Fruit fly (Drosophila melanogaster) whole organism, prepupa: Measurements from ENCODE around the gene CG14565.

ENCODE experiments used
- CG10631 ChIP-seq: fragments of 200-800 bp; sonication (Bioruptor generic); optimal IDR thresholded peaks from 2 replicates; lab custom pipeline; 2016; ENCODE audit warnings: missing biosample characterization, missing genetic modification characterization
- CG10669 ChIP-seq: fragments of 200-800 bp; sonication (Bioruptor generic); optimal IDR thresholded peaks from 3 replicates; lab custom pipeline; 2018; ENCODE audit warnings: missing biosample characterization, mild to moderate bottlenecking, missing genetic modification characterization, moderate library complexity
- CG11294 ChIP-seq: fragments of 200-800 bp; sonication (Bioruptor generic); IDR thresholded peaks from 2 replicates; pipeline ENCODE4 v1.3.6; 2022; ENCODE audit warnings: missing biosample characterization, missing genetic modification characterization
- CG11902 ChIP-seq: fragments of 200-800 bp; sonication (Bioruptor generic); optimal IDR thresholded peaks from 3 replicates; lab custom pipeline; 2016; ENCODE audit warnings: missing biosample characterization, missing genetic modification characterization
- CG15336 ChIP-seq: fragments of 200-800 bp; sonication (Bioruptor generic); IDR thresholded peaks from 2 replicates; pipeline ENCODE4 v1.3.6; 2022; ENCODE audit warnings: missing biosample characterization, missing genetic modification characterization
- CG1621 ChIP-seq: fragments of 200-800 bp; sonication (Bioruptor generic); optimal IDR thresholded peaks from 3 replicates; lab custom pipeline; 2018; ENCODE audit warnings: missing biosample characterization, mild to moderate bottlenecking, missing genetic modification characterization
- CG16779 ChIP-seq: fragments of 200-800 bp; sonication (Bioruptor generic); optimal IDR thresholded peaks from 3 replicates; lab custom pipeline; 2017; ENCODE audit warnings: missing biosample characterization, mild to moderate bottlenecking, missing genetic modification characterization
- CG3032 ChIP-seq: fragments of 200-800 bp; optimal IDR thresholded peaks from 2 replicates; lab custom pipeline; 2019; ENCODE audit warnings: missing biosample characterization, mild to moderate bottlenecking, missing genetic modification characterization, moderate library complexity
- CG31627 ChIP-seq: fragments of 200-800 bp; sonication (Bioruptor generic); optimal IDR thresholded peaks from 3 replicates; lab custom pipeline; 2016; ENCODE audit warnings: missing biosample characterization, missing genetic modification characterization
- CG32006 ChIP-seq: fragments of 200-800 bp; sonication (Bioruptor generic); optimal IDR thresholded peaks from 3 replicates; lab custom pipeline; 2017; ENCODE audit warnings: missing biosample characterization, mild to moderate bottlenecking, missing genetic modification characterization
- CG3919 ChIP-seq: fragments of 200-800 bp; sonication (Bioruptor generic); optimal IDR thresholded peaks from 3 replicates; lab custom pipeline; 2016; ENCODE audit warnings: missing biosample characterization, missing genetic modification characterization
- CG6163 ChIP-seq: fragments of 200-800 bp; sonication (Bioruptor generic); IDR thresholded peaks from 3 replicates; pipeline ENCODE4 v1.3.6; 2022; ENCODE audit warnings: missing biosample characterization, missing genetic modification characterization
- CG6276 ChIP-seq: fragments of 200-800 bp; sonication (Bioruptor generic); optimal IDR thresholded peaks from 2 replicates; lab custom pipeline; 2017; ENCODE audit warnings: missing biosample characterization, mild to moderate bottlenecking, missing genetic modification characterization
- CG6792 ChIP-seq: fragments of 200-800 bp; sonication (Bioruptor generic); optimal IDR thresholded peaks from 3 replicates; lab custom pipeline; 2016; ENCODE audit warnings: missing biosample characterization, missing genetic modification characterization
- CG6808 ChIP-seq: fragments of 200-800 bp; sonication (Bioruptor generic); optimal IDR thresholded peaks from 3 replicates; lab custom pipeline; 2017; ENCODE audit warnings: missing biosample characterization, missing genetic modification characterization, mild to moderate bottlenecking, moderate library complexity, missing genetic modification reagents
- CG7368 ChIP-seq: fragments of 200-800 bp; sonication (Bioruptor generic); optimal IDR thresholded peaks from 3 replicates; lab custom pipeline; 2016; ENCODE audit warnings: missing biosample characterization, missing genetic modification characterization
- CG8119 ChIP-seq: fragments of 200-800 bp; sonication (Bioruptor generic); IDR thresholded peaks from 3 replicates; pipeline ENCODE4 v1.3.6; 2022; ENCODE audit warnings: missing biosample characterization, missing genetic modification characterization
- Eip75B ChIP-seq: fragments of 200-800 bp; sonication (Bioruptor generic); optimal IDR thresholded peaks from 3 replicates; lab custom pipeline; 2016; ENCODE audit warnings: missing biosample characterization, missing genetic modification characterization
- Eip78C ChIP-seq: fragments of 200-800 bp; sonication (Bioruptor generic); peaks from one replicate; lab custom pipeline; 2016; ENCODE audit warnings: missing biosample characterization, missing genetic modification characterization
- Eip93F ChIP-seq: fragments of 200-800 bp; sonication (Bioruptor generic); optimal IDR thresholded peaks from 2 replicates; lab custom pipeline; 2016; ENCODE audit warnings: missing biosample characterization, mild to moderate bottlenecking, missing genetic modification characterization
- Ets21C ChIP-seq: fragments of 200-800 bp; sonication (Bioruptor generic); optimal IDR thresholded peaks from 3 replicates; lab custom pipeline; 2016; ENCODE audit warnings: missing biosample characterization, missing genetic modification characterization
- Ets96B ChIP-seq: fragments of 200-800 bp; optimal IDR thresholded peaks from 2 replicates; lab custom pipeline; 2019; ENCODE audit warnings: missing biosample characterization, mild to moderate bottlenecking, missing genetic modification characterization, moderate library complexity
- Gug ChIP-seq: fragments of 200-800 bp; sonication (Bioruptor generic); IDR thresholded peaks from 2 replicates; pipeline ENCODE4 v1.3.6; 2022; ENCODE audit warnings: missing biosample characterization, missing genetic modification characterization
- Hr38 ChIP-seq: sonication (Bioruptor generic); optimal IDR thresholded peaks from 2 replicates; lab custom pipeline; 2016; ENCODE audit warnings: missing biosample characterization, missing genetic modification characterization
- Hr39 ChIP-seq: fragments of 200-800 bp; sonication (Bioruptor generic); optimal IDR thresholded peaks from 2 replicates; lab custom pipeline; 2016; ENCODE audit warnings: missing biosample characterization, missing genetic modification characterization
- Hr4 ChIP-seq: fragments of 200-800 bp; sonication (Bioruptor generic); optimal IDR thresholded peaks from 3 replicates; lab custom pipeline; 2016; ENCODE audit warnings: missing biosample characterization, missing genetic modification characterization
- Lpt ChIP-seq: fragments of 200-800 bp; sonication (Bioruptor generic); optimal IDR thresholded peaks from 3 replicates; lab custom pipeline; 2016; ENCODE audit warnings: missing biosample characterization, missing genetic modification characterization
- Met ChIP-seq: fragments of 200-800 bp; sonication (Bioruptor generic); optimal IDR thresholded peaks from 3 replicates; lab custom pipeline; 2016; ENCODE audit warnings: missing biosample characterization, missing genetic modification characterization
- OdsH ChIP-seq: fragments of 200-800 bp; sonication (Bioruptor generic); optimal IDR thresholded peaks from 3 replicates; lab custom pipeline; 2016; ENCODE audit warnings: missing biosample characterization, missing genetic modification characterization
- Smox ChIP-seq: fragments of 200-800 bp; sonication (Bioruptor generic); optimal IDR thresholded peaks from 3 replicates; lab custom pipeline; 2016; ENCODE audit warnings: missing biosample characterization, missing genetic modification characterization
- Sox102F ChIP-seq: fragments of 200-800 bp; sonication (Bioruptor generic); optimal IDR thresholded peaks from 2 replicates; lab custom pipeline; 2016; ENCODE audit warnings: missing biosample characterization, mild to moderate bottlenecking, missing genetic modification characterization
- Sox14 ChIP-seq: fragments of 200-800 bp; sonication (Bioruptor generic); optimal IDR thresholded peaks from 3 replicates; lab custom pipeline; 2016; ENCODE audit warnings: missing biosample characterization, missing genetic modification characterization
- acj6 ChIP-seq: fragments of 200-800 bp; sonication (Bioruptor generic); optimal IDR thresholded peaks from 3 replicates; lab custom pipeline; 2016; ENCODE audit warnings: missing biosample characterization, missing genetic modification characterization
- dac ChIP-seq: fragments of 200-800 bp; sonication (Bioruptor generic); optimal IDR thresholded peaks from 2 replicates; lab custom pipeline; 2017; ENCODE audit warnings: missing biosample characterization, mild to moderate bottlenecking, missing genetic modification characterization
- dsx ChIP-seq: fragments of 200-800 bp; optimal IDR thresholded peaks from 3 replicates; lab custom pipeline; 2019; ENCODE audit warnings: missing biosample characterization, mild to moderate bottlenecking, missing genetic modification characterization, moderate library complexity; ENCODE audit not compliant: poor library complexity, severe bottlenecking
- eg ChIP-seq: fragments of 200-800 bp; sonication (Bioruptor generic); IDR thresholded peaks from 3 replicates; pipeline ENCODE4 v1.3.6; 2022; ENCODE audit warnings: missing biosample characterization, missing genetic modification characterization
- esn ChIP-seq: fragments of 200-800 bp; sonication (Bioruptor generic); optimal IDR thresholded peaks from 2 replicates; lab custom pipeline; 2016; ENCODE audit warnings: missing biosample characterization, mild to moderate bottlenecking, missing genetic modification characterization, moderate library complexity
- fd59A ChIP-seq: fragments of 200-800 bp; sonication (Bioruptor generic); optimal IDR thresholded peaks from 2 replicates; lab custom pipeline; 2017; ENCODE audit warnings: missing biosample characterization, mild to moderate bottlenecking, missing genetic modification characterization, missing genetic modification reagents
- fd85E ChIP-seq: fragments of 200-800 bp; sonication (Bioruptor generic); optimal IDR thresholded peaks from 3 replicates; lab custom pipeline; 2016; ENCODE audit warnings: missing biosample characterization, missing genetic modification characterization
- fkh ChIP-seq: fragments of 200-800 bp; sonication (Bioruptor generic); optimal IDR thresholded peaks from 3 replicates; lab custom pipeline; 2017; ENCODE audit warnings: missing biosample characterization, mild to moderate bottlenecking, missing genetic modification characterization, moderate library complexity
- pdm3 ChIP-seq: fragments of 200-800 bp; sonication (Bioruptor generic); optimal IDR thresholded peaks from 3 replicates; lab custom pipeline; 2016; ENCODE audit warnings: missing biosample characterization, missing genetic modification characterization
- salr ChIP-seq, 2 experiments: fragments of 200-800 bp; sonication (Bioruptor generic); optimal IDR thresholded peaks; 3 replicates each; lab custom pipeline; 2016 to 2018; ENCODE audit warnings: missing biosample characterization in 2 of 2, missing genetic modification characterization in 2 of 2, mild to moderate bottlenecking in 1 of 2
- spab ChIP-seq: fragments of 200-800 bp; sonication (Bioruptor generic); optimal IDR thresholded peaks from 2 replicates; lab custom pipeline; 2017; ENCODE audit warnings: missing biosample characterization, mild to moderate bottlenecking, missing genetic modification characterization, missing genetic modification reagents
- ss ChIP-seq, 2 experiments: fragments of 200-800 bp; sonication (Bioruptor generic); optimal IDR thresholded peaks; 2 replicates in 1 of 2; 3 replicates in 1 of 2; lab custom pipeline; 2017 to 2018; ENCODE audit warnings: mild to moderate bottlenecking in 2 of 2, missing biosample characterization in 2 of 2, missing genetic modification characterization in 2 of 2, moderate library complexity in 1 of 2
- svp ChIP-seq: fragments of 200-800 bp; sonication (Bioruptor generic); peaks from one replicate; lab custom pipeline; 2016; ENCODE audit warnings: missing biosample characterization, missing genetic modification characterization
- topi ChIP-seq: fragments of 200-800 bp; sonication (Bioruptor generic); optimal IDR thresholded peaks from 3 replicates; lab custom pipeline; 2016; ENCODE audit warnings: missing biosample characterization, missing genetic modification characterization

Gene CG14565

DNA sequence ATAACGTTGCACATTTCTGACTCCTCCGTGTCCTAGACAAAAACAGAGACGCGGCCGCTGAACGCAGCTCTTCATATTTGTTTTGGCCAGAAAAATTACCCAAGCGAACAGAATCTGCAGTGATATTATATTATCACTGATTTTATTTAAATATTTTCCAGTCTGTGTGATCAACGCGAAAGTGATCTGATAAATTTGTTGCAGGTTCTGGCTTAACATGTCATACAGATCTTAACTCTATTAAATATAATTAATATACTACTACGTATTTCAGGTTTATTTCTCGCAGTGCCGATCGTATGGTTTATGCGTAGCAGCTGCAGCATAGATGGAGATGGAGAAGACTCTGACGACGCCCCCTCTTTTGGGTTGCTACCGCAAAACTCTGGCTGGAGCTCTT is 23.2 kb downstream of the CG14565 start (continued):
- TF ChIP-seq Ets96B (tag; lab: Kevin White, UChicago): peak; percentile 77
- peak; percentile 36 to 45 for TF ChIP-seq salr (GFP tag; optimal IDR thresholded peaks at IDR 0.05; lab: Kevin White, UChicago)
- no peak for TF ChIP-seq CG8119 (GFP tag; lab: Robert Waterston, UW)
- peak; percentile 60 for TF ChIP-seq CG3919
- TF ChIP-seq topi (GFP tag; lab: Kevin White, UChicago): peak; percentile 15

- TF ChIP-seq CG3032 (tag; lab: Kevin White, UChicago) (no peak), svp (GFP tag; lab: Kevin White, UChicago) (peak; percentile 1), fd85E (GFP tag; lab: Kevin White, UChicago) (no peak), CG1621 (tag; lab: Kevin White, UChicago) (peak; percentile 10), Met (GFP tag; lab: Kevin White, UChicago) (no peak)
Measured at dm6 chr3L:21718233-21718632, 25.8 kb downstream of the CG14565 start.

DNA sequence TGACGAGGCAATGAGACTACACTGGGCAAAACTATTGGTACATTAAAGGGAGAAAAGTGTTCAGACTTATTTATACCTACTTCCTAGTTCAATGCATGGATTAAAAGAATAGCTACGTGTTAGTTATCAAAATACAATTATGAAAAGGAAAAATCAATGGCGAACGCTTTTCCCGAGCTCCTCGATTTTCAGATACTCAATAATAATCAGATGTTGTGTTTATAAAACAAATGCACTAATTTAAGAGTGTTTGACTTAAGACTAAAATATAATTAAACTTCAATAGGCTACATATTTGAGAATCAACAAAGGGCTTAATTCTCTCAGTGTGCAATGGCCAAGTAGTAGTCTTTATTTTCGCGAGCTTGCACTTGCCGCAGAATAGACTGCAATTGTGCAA is 28.1 kb downstream of the CG14565 start:
- no peak for TF ChIP-seq ss (GFP tag; optimal IDR thresholded peaks at IDR 0.05; lab: Kevin White, UChicago)
- TF ChIP-seq dsx (GFP tag; lab: Kevin White, UChicago): no peak
- 0 out of 3 replicates have a peak, but pooled peaks have one; percentile 30 for TF ChIP-seq eg (GFP tag; lab: Robert Waterston, UW)
- TF ChIP-seq Sox102F (GFP tag; lab: Kevin White, UChicago): peak; percentile 10
- TF ChIP-seq Gug: peak; percentile 13; the same call in 1 of the 2 replicates
- peak; percentile 41 for TF ChIP-seq CG3032 (tag; lab: Kevin White, UChicago)
- no peak for TF ChIP-seq svp (GFP tag; lab: Kevin White, UChicago)
- TF ChIP-seq CG11902 (GFP tag; lab: Kevin White, UChicago): no peak
- peak; percentile 55 for TF ChIP-seq dac (GFP tag; lab: Kevin White, UChicago)
- peak; percentile 31; the same call in 1 of the 2 replicates for TF ChIP-seq CG15336 (GFP tag; lab: Robert Waterston, UW)
- TF ChIP-seq Hr4: peak; percentile 70
- peak; percentile 9 for TF ChIP-seq CG10669
- TF ChIP-seq CG6792: peak; percentile 3
- TF ChIP-seq Lpt (GFP tag; lab: Kevin White, UChicago): peak; percentile 50
- peak; percentile 36 for TF ChIP-seq esn (GFP tag; lab: Kevin White, UChicago)
- peak; percentile 49 for TF ChIP-seq pdm3 (GFP tag; lab: Kevin White, UChicago)
- TF ChIP-seq fd59A: peak; percentile 35
- peak; percentile 14 for TF ChIP-seq CG31627 (GFP tag; lab: Kevin White, UChicago)
- TF ChIP-seq Eip93F: no peak
- peak; percentile 13 for TF ChIP-seq CG16779
- TF ChIP-seq OdsH (GFP tag; lab: Kevin White, UChicago): peak; percentile 54
- TF ChIP-seq Hr38 (GFP tag; lab: Kevin White, UChicago): no peak
- peak; percentile 25 for TF ChIP-seq Smox (GFP tag; lab: Kevin White, UChicago)
- TF ChIP-seq CG1621 (tag; lab: Kevin White, UChicago): peak; percentile 3
- peak; percentile 58 for TF ChIP-seq CG10631
- peak in 1 of 2 experiments; percentile 68 for TF ChIP-seq salr (GFP tag; optimal IDR thresholded peaks at IDR 0.05; lab: Kevin White, UChicago)
- peak; percentile 31 for TF ChIP-seq topi (GFP tag; lab: Kevin White, UChicago)
- TF ChIP-seq CG6808 (GFP tag; lab: Kevin White, UChicago): peak; percentile 34
- peak; percentile 46 for TF ChIP-seq Ets96B (tag; lab: Kevin White, UChicago)
- peak; percentile 46; the same call in 1 of the 3 replicates for TF ChIP-seq CG8119 (GFP tag; lab: Robert Waterston, UW)
- TF ChIP-seq fkh (GFP tag; lab: Kevin White, UChicago): no peak
- peak; percentile 30 for TF ChIP-seq Sox14 (GFP tag; lab: Kevin White, UChicago)
- peak; percentile 48 for TF ChIP-seq CG3919
- peak; percentile 38 for TF ChIP-seq acj6
- peak; percentile 13 for TF ChIP-seq Met (GFP tag; lab: Kevin White, UChicago)
- peak; percentile 41; the same call in 1 of the 3 replicates for TF ChIP-seq CG6163 (GFP tag; lab: Robert Waterston, UW)
- peak; percentile 85 for TF ChIP-seq Eip78C (GFP tag; lab: Kevin White, UChicago)
- TF ChIP-seq spab (GFP tag; lab: Kevin White, UChicago): peak; percentile 28
- TF ChIP-seq CG32006 (GFP tag; lab: Kevin White, UChicago): peak; percentile 83
- TF ChIP-seq Eip75B (GFP tag; lab: Kevin White, UChicago): peak; percentile 29
- no peak for TF ChIP-seq CG7368 (GFP tag; lab: Kevin White, UChicago)
- no peak for TF ChIP-seq CG11294
- peak; percentile 11 for TF ChIP-seq CG6276
- TF ChIP-seq Ets21C (GFP tag; lab: Kevin White, UChicago): no peak
- TF ChIP-seq Hr39 (GFP tag; lab: Kevin White, UChicago): peak; percentile 25
